Worm (Caenorhabditis elegans) whole organism, L4/young adult: ENCODE measurements around the gene F36A4.1.

Source experiments
- W03F9.2 ChIP-seq: fragments of 150-350 bp; optimal IDR thresholded peaks from 2 replicates; lab custom pipeline; 2014; ENCODE audit warnings: missing biosample characterization, missing genetic modification characterization
- dao-5 ChIP-seq: sonication (generic microtip); optimal IDR thresholded peaks from 2 replicates; lab custom pipeline; 2016; ENCODE audit warnings: missing genotype, missing genetic modification characterization, moderate library complexity, missing compliant biosample characterization
- him-1 ChIP-seq: sonication (generic microtip); optimal IDR thresholded peaks from 2 replicates; lab custom pipeline; 2016; ENCODE audit warnings: missing genotype, missing genetic modification reagents, missing genetic modification characterization, missing compliant biosample characterization

DNA sequence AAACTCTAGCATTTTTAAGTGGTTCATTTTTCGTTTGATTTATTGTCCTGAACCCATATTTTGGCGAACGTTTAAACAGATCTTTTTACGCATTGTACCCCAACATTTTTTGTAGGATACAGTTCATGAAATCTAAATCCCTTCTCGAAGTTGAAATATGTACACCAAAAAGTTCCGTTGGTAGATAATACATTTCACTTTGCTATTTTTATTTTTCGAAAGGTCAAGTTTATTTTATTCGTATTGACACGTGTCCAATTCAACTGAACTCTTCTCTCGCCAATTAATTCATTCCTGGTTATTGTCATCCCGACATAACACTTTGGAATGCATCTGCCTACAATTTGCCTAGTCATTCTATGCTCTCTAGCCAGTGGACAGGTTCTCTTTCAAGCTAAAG is 1.3 kb upstream of the F36A4.1 start, which contains the start of gene F36A4.2:
- no peak for TF ChIP-seq dao-5 (tag; lab: Kevin White, UChicago)
- TF ChIP-seq him-1 (tag; lab: Kevin White, UChicago), result no peak
- TF ChIP-seq W03F9.2 (tag; lab: Kevin White, UChicago), result no peak
